3 fruit fly cellular contexts compared by ENCODE assay signal in genomic region chr3L:1188936-1189659, dm6.
TF ChIP-seq lines count a peak whose summit lies in the region.

Gene CG13912 (plus strand): TSS chr3L:1189588.

TF ChIP-seq in whole organism, adult, 20 proteins besides CTCF, POLR2A, EP300 and RAD21 (continued from another document):
- TF ChIP-seq Clk (GFP tag; optimal IDR thresholded peaks at IDR 0.05; lab: Kevin White, UChicago), result no peak

TF ChIP-seq in whole organism, embryonic, 481 proteins besides CTCF, POLR2A, EP300 and RAD21 (continued from another document and continues in another):
- TF ChIP-seq CG33213 (GFP tag; optimal IDR thresholded peaks at IDR 0.05; lab: Kevin White, UChicago) (peak; percentile 33), trh (GFP tag; optimal IDR thresholded peaks at IDR 0.05; lab: Kevin White, UChicago) (no peak), CG7987 (GFP tag; optimal IDR thresholded peaks at IDR 0.05; lab: Kevin White, UChicago) (peak; percentile 92), CG15601 (tag; optimal IDR thresholded peaks at IDR 0.05; lab: Kevin White, UChicago) (peak; percentile 96), CG13624 (GFP tag; optimal IDR thresholded peaks at IDR 0.05; lab: Kevin White, UChicago) (peak; percentile 4), Hr78 (GFP tag; optimal IDR thresholded peaks at IDR 0.05; lab: Kevin White, UChicago) (peak in 1 of 2 experiments; percentile 82), CG12659 (GFP tag; optimal IDR thresholded peaks at IDR 0.05; lab: Kevin White, UChicago) (peak; percentile 14), CG9437 (GFP tag; optimal IDR thresholded peaks at IDR 0.05; lab: Kevin White, UChicago) (peak; percentile 86), HHEX (GFP tag; optimal IDR thresholded peaks at IDR 0.05; lab: Kevin White, UChicago) (peak; percentile 18), Med (GFP tag; lab: Kevin White, UChicago) (peak; percentile 89), CG17385 (GFP tag; optimal IDR thresholded peaks at IDR 0.05; lab: Kevin White, UChicago) (peak; percentile 18), BtbVII (GFP tag; optimal IDR thresholded peaks at IDR 0.05; lab: Kevin White, UChicago) (peak; percentile 77), Hmr (GFP tag; optimal IDR thresholded peaks at IDR 0.05; lab: Kevin White, UChicago) (peak; percentile 46), CG12219 (GFP tag; optimal IDR thresholded peaks at IDR 0.05; lab: Kevin White, UChicago) (peak; percentile 35), sob (GFP tag; IDR thresholded peaks at IDR 0.05; lab: Robert Waterston, UW) (peak; percentile 24; the same call in 1 of the 2 replicates), emc (GFP tag; optimal IDR thresholded peaks at IDR 0.05; lab: Kevin White, UChicago) (no peak), Nf-YB (GFP tag; optimal IDR thresholded peaks at IDR 0.05; lab: Kevin White, UChicago) (peak; percentile 3), Abd-B (GFP tag; optimal IDR thresholded peaks at IDR 0.05; lab: Kevin White, UChicago) (peak; percentile 10), chm (GFP tag; IDR thresholded peaks at IDR 0.05; lab: Robert Waterston, UW) (0 out of 2 replicates have a peak, but pooled peaks have one; percentile 25), CG12071 (GFP tag; optimal IDR thresholded peaks at IDR 0.05; lab: Kevin White, UChicago) (no peak), ranshi (GFP tag; IDR thresholded peaks at IDR 0.05; lab: Robert Waterston, UW) (0 out of 2 replicates have a peak, but pooled peaks have one; percentile 14), CG14441 (GFP tag; IDR thresholded peaks at IDR 0.05; lab: Robert Waterston, UW) (0 out of 2 replicates have a peak, but pooled peaks have one; percentile 6), CG42726 (GFP tag; IDR thresholded peaks at IDR 0.05; lab: Robert Waterston, UW; ENCODE audit: partially characterized antibody) (peak; percentile 76), Doc2 (GFP tag; IDR thresholded peaks at IDR 0.05; lab: Robert Waterston, UW) (no peak), sug (tag; optimal IDR thresholded peaks at IDR 0.05; lab: Kevin White, UChicago) (peak; percentile 92), sd (tag; optimal IDR thresholded peaks at IDR 0.05; lab: Kevin White, UChicago) (peak; percentile 96), bowl (GFP tag; IDR thresholded peaks at IDR 0.05; lab: Robert Waterston, UW) (0 out of 2 replicates have a peak, but pooled peaks have one; percentile 12), CG6791 (GFP tag; IDR thresholded peaks at IDR 0.05; lab: Robert Waterston, UW; ENCODE audit: partially characterized antibody) (peak; percentile 45; the same call in 1 of the 3 replicates), dpn (GFP tag; optimal IDR thresholded peaks at IDR 0.05; lab: Kevin White, UChicago) (peak; percentile 7 to 17), CG34376 (GFP tag; optimal IDR thresholded peaks at IDR 0.05; lab: Kevin White, UChicago) (peak; percentile 99), CG10543 (GFP tag; optimal IDR thresholded peaks at IDR 0.05; lab: Kevin White, UChicago) (peak; percentile 90), Max (GFP tag; optimal IDR thresholded peaks at IDR 0.05; lab: Kevin White, UChicago) (no peak), CG7745 (tag; optimal IDR thresholded peaks at IDR 0.05; lab: Kevin White, UChicago) (no peak), chinmo (GFP tag; IDR thresholded peaks at IDR 0.05; lab: Robert Waterston, UW; ENCODE audit: partially characterized antibody) (peak; percentile 84; the same call in 3 of the 4 replicates), CG18476 (GFP tag; optimal IDR thresholded peaks at IDR 0.05; lab: Kevin White, UChicago) (no peak), kah (GFP tag; optimal IDR thresholded peaks at IDR 0.05; lab: Kevin White, UChicago) (peak; percentile 61), CG1024 (GFP tag; IDR thresholded peaks at IDR 0.05; lab: Robert Waterston, UW) (no peak), hkb (optimal IDR thresholded peaks at IDR 0.05; lab: Kevin White, UChicago) (peak; percentile 17), hkb (GFP tag; IDR thresholded peaks at IDR 0.05; lab: Robert Waterston, UW) (no peak), CG11504 (tag; optimal IDR thresholded peaks at IDR 0.05; lab: Kevin White, UChicago) (peak; percentile 7), CG11695 (GFP tag; IDR thresholded peaks at IDR 0.05; lab: Robert Waterston, UW) (no peak), CG6254 (GFP tag; optimal IDR thresholded peaks at IDR 0.05; lab: Kevin White, UChicago) (peak; percentile 41), CG1603 (tag; optimal IDR thresholded peaks at IDR 0.05; lab: Kevin White, UChicago) (peak; percentile 13), Eip74EF (GFP tag; optimal IDR thresholded peaks at IDR 0.05; lab: Kevin White, UChicago) (peak in 1 of 2 experiments; percentile 39), Opbp (GFP tag; IDR thresholded peaks at IDR 0.05; lab: Robert Waterston, UW; ENCODE audit: partially characterized antibody) (no peak), CG13287 (GFP tag; IDR thresholded peaks at IDR 0.05; lab: Robert Waterston, UW; ENCODE audit: partially characterized antibody) (peak; percentile 23; the same call in 1 of the 2 replicates), sens (GFP tag; lab: Kevin White, UChicago) (peak; percentile 3), CG16813 (GFP tag; IDR thresholded peaks at IDR 0.05; lab: Robert Waterston, UW; ENCODE audit: partially characterized antibody) (peak; percentile 6; the same call in 1 of the 3 replicates), wek (GFP tag; optimal IDR thresholded peaks at IDR 0.05; lab: Kevin White, UChicago) (peak; percentile 10), tin (GFP tag; optimal IDR thresholded peaks at IDR 0.05; lab: Kevin White, UChicago) (no peak), Nf-YC (tag; optimal IDR thresholded peaks at IDR 0.05; lab: Kevin White, UChicago) (peak; percentile 26), knrl (GFP tag; IDR thresholded peaks at IDR 0.05; lab: Robert Waterston, UW; ENCODE audit: partially characterized antibody) (peak; percentile 45; the same call in 1 of the 3 replicates), gro (GFP tag; optimal IDR thresholded peaks at IDR 0.05; lab: Kevin White, UChicago) (peak; percentile 34), Rfx (GFP tag; IDR thresholded peaks at IDR 0.05; lab: Robert Waterston, UW) (peak; percentile 12; the same call in 1 of the 2 replicates), Stat92E (GFP tag; optimal IDR thresholded peaks at IDR 0.05; lab: Kevin White, UChicago) (no peak), CG12769 (tag; optimal IDR thresholded peaks at IDR 0.05; lab: Kevin White, UChicago) (peak; percentile 9), kni (GFP tag; optimal IDR thresholded peaks at IDR 0.05; lab: Kevin White, UChicago) (peak; percentile 64), Dp (GFP tag; optimal IDR thresholded peaks at IDR 0.05; lab: Kevin White, UChicago) (peak; percentile 19), ems (GFP tag; optimal IDR thresholded peaks at IDR 0.05; lab: Kevin White, UChicago) (no peak), amos (GFP tag; IDR thresholded peaks at IDR 0.05; lab: Robert Waterston, UW; ENCODE audit: partially characterized antibody) (peak; percentile 48; the same call in 1 of the 2 replicates), Meics (GFP tag; optimal IDR thresholded peaks at IDR 0.05; lab: Kevin White, UChicago) (peak; percentile 99)

TF ChIP-seq in whole organism, prepupa, 60 proteins besides CTCF, POLR2A, EP300 and RAD21 (continued from another document):
- TF ChIP-seq lz (GFP tag; optimal IDR thresholded peaks at IDR 0.05; lab: Kevin White, UChicago) (no peak), esn (GFP tag; optimal IDR thresholded peaks at IDR 0.05; lab: Kevin White, UChicago) (no peak), Ets96B (tag; optimal IDR thresholded peaks at IDR 0.05; lab: Kevin White, UChicago) (no peak), fkh (GFP tag; optimal IDR thresholded peaks at IDR 0.05; lab: Kevin White, UChicago) (peak; percentile 48), CG8319 (GFP tag; optimal IDR thresholded peaks at IDR 0.05; lab: Kevin White, UChicago) (no peak), svp (GFP tag; lab: Kevin White, UChicago) (peak; percentile 94), fd85E (GFP tag; optimal IDR thresholded peaks at IDR 0.05; lab: Kevin White, UChicago) (no peak), CG8119 (GFP tag; IDR thresholded peaks at IDR 0.05; lab: Robert Waterston, UW) (no peak), Sox14 (GFP tag; optimal IDR thresholded peaks at IDR 0.05; lab: Kevin White, UChicago) (no peak), Sox102F (GFP tag; optimal IDR thresholded peaks at IDR 0.05; lab: Kevin White, UChicago) (no peak), Blimp-1 (GFP tag; optimal IDR thresholded peaks at IDR 0.05; lab: Kevin White, UChicago) (no peak), Eip78C (GFP tag; lab: Kevin White, UChicago) (no peak), CG4318 (GFP tag; optimal IDR thresholded peaks at IDR 0.05; lab: Kevin White, UChicago) (no peak), CG10631 (GFP tag; optimal IDR thresholded peaks at IDR 0.05; lab: Kevin White, UChicago) (no peak), ss (GFP tag; optimal IDR thresholded peaks at IDR 0.05; lab: Kevin White, UChicago) (peak; percentile 67 to 72), CG6276 (GFP tag; optimal IDR thresholded peaks at IDR 0.05; lab: Kevin White, UChicago) (peak; percentile 59), dsx (GFP tag; optimal IDR thresholded peaks at IDR 0.05; lab: Kevin White, UChicago; ENCODE audit: poor library complexity, severe bottlenecking) (no peak), Lpt (GFP tag; optimal IDR thresholded peaks at IDR 0.05; lab: Kevin White, UChicago) (no peak), acj6 (GFP tag; optimal IDR thresholded peaks at IDR 0.05; lab: Kevin White, UChicago) (no peak), achi (GFP tag; optimal IDR thresholded peaks at IDR 0.05; lab: Kevin White, UChicago) (no peak), CG9139 (GFP tag; optimal IDR thresholded peaks at IDR 0.05; lab: Kevin White, UChicago) (peak; percentile 54), vri (GFP tag; optimal IDR thresholded peaks at IDR 0.05; lab: Kevin White, UChicago) (peak; percentile 62), CG3919 (GFP tag; optimal IDR thresholded peaks at IDR 0.05; lab: Kevin White, UChicago) (no peak)
